Worm (Caenorhabditis elegans) whole organism, L4 larva: ENCODE data around the gene T24F1.4.

Experiments
- D1046.2 ChIP-seq: fragments of 200-800 bp; sonication (Bioruptor generic); IDR thresholded peaks from 2 replicates; pipeline ENCODE4 v1.3.6; 2022; ENCODE audit warnings: missing genetic modification characterization, missing compliant biosample characterization
- T26A8.4 ChIP-seq: fragments of 200-800 bp; sonication (Bioruptor generic); IDR thresholded peaks from 2 replicates; pipeline ENCODE4 v1.3.6; 2022; ENCODE audit warnings: missing genetic modification characterization, missing compliant biosample characterization
- Y5F2A.4 ChIP-seq: fragments of 200-800 bp; sonication (Bioruptor generic); optimal IDR thresholded peaks from 2 replicates; lab custom pipeline; 2018; ENCODE audit warnings: mild to moderate bottlenecking, missing genetic modification characterization, missing compliant biosample characterization
- ZK337.2 ChIP-seq: fragments of 200-800 bp; sonication (Bioruptor generic); IDR thresholded peaks from 2 replicates; pipeline ENCODE4 v1.3.6; 2022; ENCODE audit warnings: missing genetic modification reagents, missing genetic modification characterization, missing compliant biosample characterization
- aha-1 ChIP-seq: fragments of 150-350 bp; peaks from one replicate; lab custom pipeline; 2014; ENCODE audit warnings: missing biosample characterization, missing genetic modification characterization
- aly-2 ChIP-seq: sonication (generic microtip); optimal IDR thresholded peaks from 2 replicates; lab custom pipeline; 2018; ENCODE audit warnings: missing biosample characterization, missing genetic modification characterization
- ama-1 ChIP-seq: fragments of 150-350 bp; optimal IDR thresholded peaks from 2 replicates; lab custom pipeline; 2014; ENCODE audit warnings: inconsistent platforms, mixed read lengths
- ceh-82 ChIP-seq: sonication (generic microtip); optimal IDR thresholded peaks from 2 replicates; lab custom pipeline; 2017; ENCODE audit warnings: missing biosample characterization, missing genetic modification characterization
- daf-16 ChIP-seq, 3 experiments: sonication (generic microtip); optimal IDR thresholded peaks; 2 replicates each; lab custom pipeline; 2016 to 2017; ENCODE audit warnings: missing genetic modification characterization in 3 of 3, missing genetic modification reagents in 3 of 3, mild to moderate bottlenecking in 2 of 3, missing compliant biosample characterization in 2 of 3, missing biosample characterization in 1 of 3, moderate library complexity in 1 of 3
- daf-19 ChIP-seq: fragments of 200-800 bp; sonication (Bioruptor generic); conservative IDR thresholded peaks from 2 replicates; pipeline ENCODE4 v1.3.6; 2022; ENCODE audit warnings: missing genetic modification characterization, missing compliant biosample characterization
- hlh-11 ChIP-seq: fragments of 200-800 bp; sonication (Bioruptor generic); optimal IDR thresholded peaks from 2 replicates; lab custom pipeline; 2018; ENCODE audit warnings: mild to moderate bottlenecking, missing genetic modification characterization, missing compliant biosample characterization
- hmg-1.1 ChIP-seq: fragments of 200-800 bp; sonication (Bioruptor generic); IDR thresholded peaks from 2 replicates; pipeline ENCODE4 v1.3.6; 2022; ENCODE audit warnings: missing genetic modification reagents, missing genetic modification characterization, missing compliant biosample characterization
- lin-15B ChIP-seq: fragments of 150-350 bp; sonication (generic microtip); optimal IDR thresholded peaks from 3 replicates; lab custom pipeline; 2014; ENCODE audit warnings: missing biosample characterization, missing genetic modification characterization
- lin-29 ChIP-seq: fragments of 200-800 bp; sonication (Bioruptor generic); IDR thresholded peaks from 2 replicates; pipeline ENCODE4 v1.3.6; 2022; ENCODE audit warnings: missing genetic modification reagents, missing genetic modification characterization, missing compliant biosample characterization
- lin-38 ChIP-seq: fragments of 200-800 bp; sonication (Bioruptor generic); IDR thresholded peaks from 2 replicates; pipeline ENCODE4 v1.3.6; 2022; ENCODE audit warnings: missing genetic modification reagents, missing genetic modification characterization, missing compliant biosample characterization
- lsy-2 ChIP-seq, 2 experiments: fragments of 150-350 bp in 1 of 2; sonication (generic microtip) in 1 of 2; optimal IDR thresholded peaks; 2 replicates each; lab custom pipeline; 2014 to 2017; ENCODE audit warnings: missing biosample characterization in 2 of 2, missing genetic modification characterization in 2 of 2
- madf-9 ChIP-seq: fragments of 200-800 bp; sonication (Bioruptor generic); conservative IDR thresholded peaks from 2 replicates; pipeline ENCODE4 v1.3.6; 2022; ENCODE audit warnings: missing genetic modification reagents, missing genetic modification characterization, missing compliant biosample characterization
- nhr-41 ChIP-seq: fragments of 200-800 bp; sonication (Bioruptor generic); IDR thresholded peaks from 2 replicates; pipeline ENCODE4 v1.3.6; 2022; ENCODE audit warnings: missing genetic modification reagents, missing genetic modification characterization, missing compliant biosample characterization
- nhr-6 ChIP-seq: fragments of 150-350 bp; optimal IDR thresholded peaks from 2 replicates; lab custom pipeline; 2014; ENCODE audit warnings: missing biosample characterization, missing genetic modification characterization
- pha-4 ChIP-seq, 2 experiments: fragments of 150-350 bp in 1 of 2; fragments of 200-800 bp in 1 of 2; sonication (Bioruptor generic) in 1 of 2; IDR thresholded peaks in 1 of 2; optimal IDR thresholded peaks in 1 of 2; 2 replicates each; pipeline versions ENCODE4 v1.3.6 to Lab custom; 2014 to 2022; ENCODE audit warnings: missing genetic modification characterization in 2 of 2, missing genetic modification reagents in 2 of 2, missing biosample characterization in 1 of 2, missing compliant biosample characterization in 1 of 2
- php-3 ChIP-seq: fragments of 200-800 bp; sonication (Bioruptor generic); IDR thresholded peaks from 2 replicates; pipeline ENCODE4 v1.3.6; 2022; ENCODE audit warnings: missing genetic modification reagents, missing genetic modification characterization, missing compliant biosample characterization
- pqm-1 ChIP-seq: sonication (generic microtip); optimal IDR thresholded peaks from 2 replicates; lab custom pipeline; 2017; ENCODE audit warnings: missing biosample characterization, missing genetic modification characterization
- spr-1 ChIP-seq: sonication (generic microtip); optimal IDR thresholded peaks from 2 replicates; lab custom pipeline; 2016; ENCODE audit warnings: mild to moderate bottlenecking, missing genetic modification characterization, missing compliant biosample characterization
- unc-62 ChIP-seq, 3 experiments: fragments of 150-350 bp in 1 of 3; sonication (generic microtip); optimal IDR thresholded peaks in 2 of 3; peaks in 1 of 3; 1 replicate in 1 of 3; 2 replicates in 2 of 3; lab custom pipeline; 2014 to 2017; ENCODE audit warnings: missing biosample characterization in 3 of 3, missing genetic modification characterization in 3 of 3, missing genetic modification reagents in 3 of 3, missing genotype in 1 of 3
- zfp-2 ChIP-seq: sonication (generic microtip); optimal IDR thresholded peaks from 2 replicates; lab custom pipeline; 2016; ENCODE audit warnings: mild to moderate bottlenecking, missing genetic modification characterization, missing compliant biosample characterization
- zip-2 ChIP-seq: fragments of 150-350 bp; optimal IDR thresholded peaks from 2 replicates; lab custom pipeline; 2014; ENCODE audit warnings: missing biosample characterization, missing genetic modification characterization
- ztf-7 ChIP-seq: fragments of 150-350 bp; optimal IDR thresholded peaks from 2 replicates; lab custom pipeline; 2014; ENCODE audit warnings: missing biosample characterization, missing genetic modification characterization

Gene T24F1.4

DNA sequence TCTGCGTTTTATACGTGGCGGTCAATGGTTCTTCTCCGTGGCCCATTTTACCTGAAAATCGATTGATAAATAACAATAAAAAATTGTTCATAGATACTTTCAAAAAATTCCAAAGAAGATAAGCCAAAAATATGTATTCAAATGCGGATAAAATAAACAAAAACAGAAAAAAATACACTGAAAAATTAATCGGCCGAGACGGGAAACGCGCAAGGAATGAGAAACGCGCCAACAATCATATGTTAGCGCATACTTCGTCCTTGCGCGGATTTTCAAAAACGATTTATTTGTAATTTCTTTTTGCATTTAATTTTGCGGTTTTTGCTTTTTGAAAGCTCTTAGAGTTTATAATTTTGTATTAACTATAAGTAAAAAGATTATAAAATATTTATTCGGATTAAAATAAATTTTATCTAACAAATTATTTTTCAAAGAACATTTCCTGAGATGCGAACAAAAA is 31.5 kb upstream of the T24F1.4 start, which contains the start of gene nduf-11 (continued):
- TF ChIP-seq ceh-82 (tag; lab: Kevin White, UChicago) (no peak), lin-15B (tag; lab: Kevin White, UChicago) (no peak), madf-9 (GFP tag; lab: Robert Waterston, UW) (no peak)

DNA sequence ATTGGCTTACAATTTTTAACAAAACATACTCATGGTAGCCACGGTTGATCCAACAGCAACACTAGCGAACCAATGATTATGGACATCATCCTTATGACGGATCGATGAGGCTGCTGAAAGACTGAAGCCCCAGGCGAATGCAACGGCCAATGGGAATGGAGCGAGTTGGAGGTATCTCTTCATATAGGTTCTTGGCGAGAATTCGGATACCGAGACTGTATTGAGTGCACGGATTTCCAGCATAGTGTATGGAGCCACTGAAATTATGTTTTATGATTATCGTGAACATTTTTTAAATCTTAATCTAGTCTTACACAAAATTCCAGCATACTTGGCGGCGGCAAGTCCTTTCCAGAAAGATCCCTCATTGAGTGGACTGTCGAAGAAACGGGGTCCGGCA is 30.5 kb upstream of the T24F1.4 start:
- no peak for TF ChIP-seq zfp-2 (tag; lab: Kevin White, UChicago)
- TF ChIP-seq pha-4 (GFP tag; IDR thresholded peaks at IDR 0.05; lab: Robert Waterston, UW): no peak
- TF ChIP-seq pha-4 (tag; optimal IDR thresholded peaks at IDR 0.05; lab: Kevin White, UChicago): no peak
- TF ChIP-seq pqm-1 (tag; lab: Kevin White, UChicago): no peak
- TF ChIP-seq hmg-1.1 (GFP tag; lab: Robert Waterston, UW): no peak
- peak; percentile 91 for TF ChIP-seq aha-1
- TF ChIP-seq aly-2 (tag; lab: Kevin White, UChicago): no peak
- no peak for TF ChIP-seq nhr-41 (GFP tag; lab: Robert Waterston, UW)

DNA sequence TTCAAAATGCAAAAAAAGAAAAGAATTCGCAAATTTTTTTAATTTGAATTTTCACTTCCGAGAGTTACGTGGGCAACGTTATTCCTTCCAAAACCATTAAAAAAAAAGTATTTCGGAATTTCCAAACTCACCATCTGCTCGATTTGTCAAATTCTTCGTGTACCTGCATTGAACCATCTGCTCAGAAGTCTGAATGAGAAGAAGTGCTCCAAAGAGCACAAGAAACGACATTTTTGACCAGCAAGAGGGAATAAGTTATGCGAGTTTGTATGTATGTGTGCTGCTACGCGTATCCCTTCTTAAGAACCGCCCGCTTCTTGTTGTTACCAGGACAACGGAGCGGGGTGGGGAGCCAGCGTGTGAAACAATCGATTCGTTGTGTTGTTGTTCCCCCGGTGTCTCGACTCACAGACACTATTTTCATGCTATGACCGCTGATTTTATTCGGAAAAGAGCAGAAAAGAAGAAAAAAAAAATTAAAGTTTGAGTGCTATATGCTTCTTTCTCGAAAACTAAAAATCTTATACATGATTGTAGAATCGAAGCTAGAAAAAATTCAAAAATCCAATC is 29.3 kb upstream of the T24F1.4 start, which contains the start of gene lgc-20:
Gene lgc-20 (minus strand): TSS at position 311 of the 570 bp plus-strand sequence.
- TF ChIP-seq daf-16 (GFP tag; optimal IDR thresholded peaks at IDR 0.05; lab: Kevin White, UChicago) (no peak), daf-16 (tag; optimal IDR thresholded peaks at IDR 0.05; lab: Kevin White, UChicago) (peak; percentile 20), unc-62 (GFP tag; optimal IDR thresholded peaks at IDR 0.05 in 1 of 2; lab: Kevin White, UChicago) (peak in 1 of 2 experiments; percentile 51), unc-62 (tag; optimal IDR thresholded peaks at IDR 0.05; lab: Kevin White, UChicago) (no peak), aha-1 (peak; percentile 37), lin-29 (GFP tag; lab: Robert Waterston, UW) (no peak), daf-19 (0 out of 2 replicates have a peak, but pooled peaks have one; percentile 75)

DNA sequence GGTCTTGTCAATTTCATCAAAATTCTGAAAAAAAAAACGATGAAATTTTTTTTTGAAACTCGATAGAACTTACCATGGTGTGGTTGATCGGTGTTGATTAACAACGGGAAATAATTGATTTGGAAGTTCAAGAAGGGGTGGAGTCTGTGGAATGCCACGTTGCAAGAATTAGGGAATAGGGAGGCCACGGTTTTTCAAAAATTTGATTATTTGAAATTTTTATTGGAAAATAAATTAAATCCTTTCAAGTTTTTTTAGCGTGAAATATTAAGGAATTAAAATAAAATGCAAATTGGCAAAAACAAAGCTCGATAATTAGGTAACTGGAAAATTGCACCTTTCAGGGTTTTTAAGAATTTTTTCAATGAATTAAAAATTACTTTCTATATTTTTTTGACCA is 25.4 kb upstream of the T24F1.4 start, which contains the start of gene rmd-3:
Gene rmd-3 (minus strand): TSS at position 101 of the 400 bp plus-strand sequence.
- TF ChIP-seq ZK337.2 (GFP tag; lab: Robert Waterston, UW) (no peak), Y5F2A.4 (GFP tag; lab: Kevin White, UChicago) (no peak), D1046.2 (GFP tag; lab: Robert Waterston, UW) (no peak), nhr-6 (tag; lab: Kevin White, UChicago) (no peak), zip-2 (tag; lab: Kevin White, UChicago) (no peak), lsy-2 (tag; optimal IDR thresholded peaks at IDR 0.05; lab: Kevin White, UChicago) (no peak), lin-38 (GFP tag; lab: Robert Waterston, UW) (no peak), php-3 (GFP tag; lab: Robert Waterston, UW) (no peak), pqm-1 (tag; lab: Kevin White, UChicago) (no peak)

DNA sequence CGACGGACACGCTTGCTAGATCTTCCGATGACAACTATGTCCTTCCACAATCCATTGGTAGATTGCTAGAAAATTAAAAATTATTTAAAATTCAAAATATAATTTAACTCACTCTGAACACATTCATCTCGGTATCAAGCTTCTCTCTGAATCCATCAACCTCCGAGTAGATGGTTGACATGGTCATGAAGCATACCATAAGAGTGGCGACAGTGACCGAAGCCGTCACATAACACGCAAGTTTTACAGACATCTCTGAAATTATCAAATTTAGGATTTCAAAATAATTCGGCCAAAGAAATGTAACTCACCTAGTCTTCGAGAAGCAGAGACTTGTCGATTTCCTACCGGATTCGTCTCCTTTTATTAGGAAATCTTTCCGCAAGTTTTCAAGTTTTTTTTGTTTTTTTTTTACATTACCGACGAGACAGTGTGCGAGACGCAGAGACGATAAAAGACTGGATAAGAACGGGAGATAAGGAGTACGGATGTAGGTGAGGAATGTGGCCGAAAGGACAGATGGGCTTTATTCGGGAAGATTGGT is 23.5 kb upstream of the T24F1.4 start, which contains the start of gene sqt-1:
Gene sqt-1 (minus strand): TSS at position 341 of the 544 bp plus-strand sequence.
- TF ChIP-seq spr-1 (tag; lab: Kevin White, UChicago) (peak; percentile 38), ztf-7 (tag; lab: Kevin White, UChicago) (no peak), nhr-41 (GFP tag; lab: Robert Waterston, UW) (no peak), ama-1 (lab: Kevin White, UChicago) (peak; percentile 20), hlh-11 (peak; percentile 23), T26A8.4 (GFP tag; lab: Robert Waterston, UW) (peak; percentile 57), unc-62 (GFP tag; optimal IDR thresholded peaks at IDR 0.05 in 1 of 2; lab: Kevin White, UChicago) (no peak), unc-62 (tag; optimal IDR thresholded peaks at IDR 0.05; lab: Kevin White, UChicago) (no peak)
